Worm (Caenorhabditis elegans): ENCODE data around the gene Y16B4A.2.

The Y16B4A.2 gene

DNA sequence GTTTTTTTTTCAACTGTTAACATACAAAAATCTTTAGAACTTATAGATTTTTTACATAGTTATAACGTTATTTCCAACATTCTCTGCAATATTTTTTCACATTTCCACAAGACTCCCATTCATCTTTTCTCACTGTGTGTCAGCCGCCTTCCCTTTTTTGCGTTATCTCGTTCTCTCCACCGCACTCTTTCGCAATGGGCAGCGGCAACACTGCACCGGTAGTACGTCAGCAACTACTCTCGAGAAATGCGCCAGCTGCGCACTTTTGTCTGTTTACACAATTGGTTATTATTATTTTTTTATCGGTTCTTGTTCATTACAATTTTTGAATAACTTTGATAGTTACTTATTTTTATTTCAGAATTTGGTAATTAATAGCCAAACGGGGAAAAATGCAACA, 24.7 kb downstream of the Y16B4A.2 start, which contains the start of gene C05G5.2 (continued):
- TF ChIP-seq mdt-29 (GFP tag; IDR thresholded peaks at IDR 0.05) (no peak), ZK546.5 (tag; optimal IDR thresholded peaks at IDR 0.05) (no peak), ces-1 (GFP tag; optimal IDR thresholded peaks at IDR 0.05) (no peak), nhr-25 (tag; optimal IDR thresholded peaks at IDR 0.05; ENCODE audit: borderline replicate concordance, insufficient read depth) (peak; percentile 83), ama-1 (optimal IDR thresholded peaks at IDR 0.05) (no peak), Y5F2A.4 (GFP tag; optimal IDR thresholded peaks at IDR 0.05) (no peak), ceh-28 (tag; optimal IDR thresholded peaks at IDR 0.05) (no peak), daf-16 (GFP tag; optimal IDR thresholded peaks at IDR 0.05) (peak; percentile 0 to 38), daf-16 (tag; optimal IDR thresholded peaks at IDR 0.05) (peak; percentile 98), lir-3 (tag; optimal IDR thresholded peaks at IDR 0.05) (no peak), fkh-10 (GFP tag; optimal IDR thresholded peaks at IDR 0.05) (peak; percentile 84), dmd-6 (GFP tag; IDR thresholded peaks at IDR 0.05) (peak; percentile 92), nhr-10 (tag; optimal IDR thresholded peaks at IDR 0.05) (no peak), unc-62 (GFP tag; optimal IDR thresholded peaks at IDR 0.05 in 1 of 2) (peak in 1 of 2 experiments; percentile 69), unc-62 (tag; optimal IDR thresholded peaks at IDR 0.05) (no peak), ztf-11 (tag; optimal IDR thresholded peaks at IDR 0.05) (no peak), mxl-3 (GFP tag; optimal IDR thresholded peaks at IDR 0.05) (peak; percentile 97), hmg-1.1 (GFP tag; IDR thresholded peaks at IDR 0.05) (peak; percentile 90), hif-1 (tag; optimal IDR thresholded peaks at IDR 0.05) (peak in 1 of 2 experiments; percentile 75), duxl-1 (tag; optimal IDR thresholded peaks at IDR 0.05; ENCODE audit: poor library complexity) (peak; percentile 59), F49E8.2 (tag; optimal IDR thresholded peaks at IDR 0.05; ENCODE audit: borderline replicate concordance) (no peak), R02D3.7 (tag; optimal IDR thresholded peaks at IDR 0.05) (no peak), sdz-12 (GFP tag; optimal IDR thresholded peaks at IDR 0.05) (no peak), ceh-20 (GFP tag; IDR thresholded peaks at IDR 0.05) (peak; percentile 69)

DNA sequence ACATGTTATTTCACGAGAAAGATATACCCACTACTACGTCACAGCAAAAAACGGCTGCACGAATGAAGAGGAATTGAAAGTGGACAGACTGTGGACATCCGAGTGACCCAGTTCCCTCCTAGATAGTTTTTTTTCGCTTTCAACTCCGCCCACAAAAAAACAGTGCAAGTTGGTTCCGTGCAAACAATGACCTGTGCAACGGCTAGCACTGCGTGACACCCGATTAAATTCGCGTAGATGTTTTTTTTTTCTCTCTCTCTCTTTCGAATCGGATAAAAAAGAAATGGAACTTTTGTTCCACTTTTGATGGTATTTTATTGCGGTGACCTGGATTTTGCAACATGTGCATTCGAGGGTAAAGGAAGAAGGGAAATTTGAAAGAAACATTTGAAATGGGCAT, 26.4 kb downstream of the Y16B4A.2 start:
- TF ChIP-seq pha-4 (GFP tag; IDR thresholded peaks at IDR 0.05): no peak
- peak; percentile 89 for TF ChIP-seq pha-4 (tag; optimal IDR thresholded peaks at IDR 0.05)
- TF ChIP-seq nhr-28 (tag; optimal IDR thresholded peaks at IDR 0.05): peak; percentile 1
- peak; percentile 6 for TF ChIP-seq nhr-25 (tag; optimal IDR thresholded peaks at IDR 0.05; ENCODE audit: borderline replicate concordance, insufficient read depth)
- peak; percentile 46 for TF ChIP-seq hlh-11 (tag; optimal IDR thresholded peaks at IDR 0.05)
- peak; percentile 10 for TF ChIP-seq hlh-30 (tag; optimal IDR thresholded peaks at IDR 0.05; ENCODE audit: insufficient read depth)
- no peak for TF ChIP-seq mxl-2 (GFP tag; conservative IDR thresholded peaks at IDR 0.05)
- TF ChIP-seq ztf-11 (tag; optimal IDR thresholded peaks at IDR 0.05): no peak
- no peak for TF ChIP-seq fkh-10 (GFP tag; optimal IDR thresholded peaks at IDR 0.05)
- TF ChIP-seq set-16 (GFP tag; IDR thresholded peaks at IDR 0.05): no peak

DNA sequence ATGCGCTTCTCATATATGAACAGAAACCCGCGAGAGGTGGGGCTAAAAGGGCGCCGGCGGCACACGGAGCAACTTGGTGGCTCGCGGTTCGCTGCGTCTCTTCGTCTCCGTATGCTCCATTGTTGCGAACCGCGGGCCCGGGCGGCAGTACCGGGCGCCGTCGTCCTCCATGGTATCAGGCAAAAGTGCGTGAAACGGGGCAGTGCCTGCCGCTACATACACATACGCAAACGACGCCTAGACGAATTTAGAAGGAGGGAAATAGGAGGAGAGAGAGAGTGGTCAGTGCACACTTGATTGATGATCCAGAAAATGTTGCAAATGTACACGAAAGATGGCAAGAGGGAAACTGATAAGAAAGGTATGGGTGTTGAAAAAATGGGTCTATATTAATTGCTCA, 27.2 kb downstream of the Y16B4A.2 start:
- TF ChIP-seq mes-2 (tag; optimal IDR thresholded peaks at IDR 0.05; ENCODE audit: poor library complexity, severe bottlenecking) (peak; percentile 6), hif-1 (tag; optimal IDR thresholded peaks at IDR 0.05) (peak in 1 of 2 experiments; percentile 56), pha-4 (GFP tag; IDR thresholded peaks at IDR 0.05) (no peak; the same call in 1 of the 2 replicates), pha-4 (tag; optimal IDR thresholded peaks at IDR 0.05) (no peak), php-3 (GFP tag; IDR thresholded peaks at IDR 0.05) (peak; percentile 70), zfp-3 (GFP tag; conservative IDR thresholded peaks at IDR 0.05) (no peak), spr-3 (GFP tag; optimal IDR thresholded peaks at IDR 0.05) (no peak), lsy-2 (tag; optimal IDR thresholded peaks at IDR 0.05) (peak in 1 of 2 experiments; percentile 3), spr-1 (tag; optimal IDR thresholded peaks at IDR 0.05) (peak; percentile 45), nhr-48 (tag; optimal IDR thresholded peaks at IDR 0.05) (peak; percentile 41), pqm-1 (tag; optimal IDR thresholded peaks at IDR 0.05) (peak; percentile 22), ztf-7 (tag; optimal IDR thresholded peaks at IDR 0.05) (peak; percentile 11), daf-16 (GFP tag; optimal IDR thresholded peaks at IDR 0.05) (peak in 1 of 2 experiments; percentile 39), daf-16 (tag; optimal IDR thresholded peaks at IDR 0.05) (peak; percentile 82), ZK546.5 (tag; optimal IDR thresholded peaks at IDR 0.05) (no peak), D1046.2 (GFP tag; IDR thresholded peaks at IDR 0.05) (peak; percentile 50; the same call in 1 of the 2 replicates), nhr-111 (GFP tag; optimal IDR thresholded peaks at IDR 0.05) (no peak), unc-130 (GFP tag; optimal IDR thresholded peaks at IDR 0.05) (no peak), F44E2.7 (GFP tag; IDR thresholded peaks at IDR 0.05) (0 out of 2 replicates have a peak, but pooled peaks have one; percentile 46), dve-1 (tag; optimal IDR thresholded peaks at IDR 0.05; ENCODE audit: insufficient read depth) (peak; percentile 21), nhr-28 (tag; optimal IDR thresholded peaks at IDR 0.05) (peak; percentile 11), ceh-44 (GFP tag; IDR thresholded peaks at IDR 0.05) (no peak), ces-1 (GFP tag; optimal IDR thresholded peaks at IDR 0.05) (no peak), dmd-6 (GFP tag; IDR thresholded peaks at IDR 0.05) (0 out of 2 replicates have a peak, but pooled peaks have one; percentile 20)
